Worm (Caenorhabditis elegans) whole organism, L3 larva: Measurements from ENCODE around the gene prdh-1.

Source experiments
- ZK546.5 ChIP-seq: sonication (generic microtip); optimal IDR thresholded peaks from 2 replicates; lab custom pipeline; 2017; ENCODE audit warnings: missing biosample characterization, missing genetic modification characterization
- ama-1 ChIP-seq: fragments of 150-350 bp; optimal IDR thresholded peaks from 2 replicates; lab custom pipeline; 2018
- ceh-16 ChIP-seq: sonication (generic microtip); optimal IDR thresholded peaks from 2 replicates; lab custom pipeline; 2017; ENCODE audit warnings: missing biosample characterization, missing genetic modification characterization
- ceh-28 ChIP-seq: fragments of 150-350 bp; optimal IDR thresholded peaks from 2 replicates; lab custom pipeline; 2014; ENCODE audit warnings: missing biosample characterization, missing genetic modification reagents, missing genetic modification characterization
- ceh-82 ChIP-seq: fragments of 150-350 bp; optimal IDR thresholded peaks from 2 replicates; lab custom pipeline; 2014; ENCODE audit warnings: missing biosample characterization, missing genetic modification characterization
- daf-12 ChIP-seq: fragments of 150-350 bp; optimal IDR thresholded peaks from 2 replicates; lab custom pipeline; 2014; ENCODE audit warnings: missing biosample characterization, missing genetic modification reagents, missing genetic modification characterization
- egl-5 ChIP-seq: fragments of 150-350 bp; optimal IDR thresholded peaks from 2 replicates; lab custom pipeline; 2017; ENCODE audit warnings: missing biosample characterization, missing genetic modification reagents, missing genetic modification characterization, inconsistent platforms
- elt-2 ChIP-seq: sonication (generic microtip); optimal IDR thresholded peaks from 2 replicates; lab custom pipeline; 2016; ENCODE audit warnings: missing genetic modification reagents, mild to moderate bottlenecking, missing genetic modification characterization, missing compliant biosample characterization
- elt-3 ChIP-seq, 3 experiments: fragments of 150-350 bp in 1 of 3; sonication (generic microtip) in 2 of 3; optimal IDR thresholded peaks; 2 replicates in 2 of 3; 4 replicates in 1 of 3; lab custom pipeline; 2014 to 2017; ENCODE audit warnings: missing biosample characterization in 3 of 3, missing genetic modification characterization in 3 of 3
- eor-1 ChIP-seq, 2 experiments: fragments of 150-350 bp; optimal IDR thresholded peaks; 2 replicates each; lab custom pipeline; 2014 to 2018; ENCODE audit warnings: missing biosample characterization in 2 of 2, missing genetic modification characterization in 2 of 2
- fkh-2 ChIP-seq: fragments of 150-350 bp; optimal IDR thresholded peaks from 2 replicates; lab custom pipeline; 2014; ENCODE audit warnings: missing biosample characterization, missing genetic modification reagents, missing genetic modification characterization
- fos-1 ChIP-seq: fragments of 150-350 bp; optimal IDR thresholded peaks from 2 replicates; lab custom pipeline; 2014; ENCODE audit warnings: missing biosample characterization, missing genetic modification characterization
- lin-15B ChIP-seq: fragments of 150-350 bp; optimal IDR thresholded peaks from 2 replicates; lab custom pipeline; 2014; ENCODE audit warnings: missing biosample characterization, missing genetic modification characterization
- lsy-12 ChIP-seq: sonication (generic microtip); optimal IDR thresholded peaks from 2 replicates; lab custom pipeline; 2016; ENCODE audit warnings: mild to moderate bottlenecking, missing genetic modification characterization, missing compliant biosample characterization
- mdl-1 ChIP-seq: fragments of 150-350 bp; optimal IDR thresholded peaks from 2 replicates; lab custom pipeline; 2014; ENCODE audit warnings: missing biosample characterization, missing genetic modification characterization
- mml-1 ChIP-seq: fragments of 150-350 bp; sonication (generic microtip); optimal IDR thresholded peaks from 3 replicates; lab custom pipeline; 2014; ENCODE audit warnings: missing biosample characterization, missing genetic modification characterization
- nfya-1 ChIP-seq: sonication (generic microtip); optimal IDR thresholded peaks from 2 replicates; lab custom pipeline; 2017; ENCODE audit warnings: missing genetic modification characterization, mild to moderate bottlenecking, missing compliant biosample characterization, antibody characterized with exemption, moderate library complexity; ENCODE audit not compliant: insufficient read depth
- nhr-11 ChIP-seq: fragments of 150-350 bp; optimal IDR thresholded peaks from 2 replicates; lab custom pipeline; 2014; ENCODE audit warnings: missing biosample characterization, missing genetic modification characterization
- nhr-12 ChIP-seq: fragments of 150-350 bp; optimal IDR thresholded peaks from 2 replicates; lab custom pipeline; 2014; ENCODE audit warnings: missing biosample characterization, missing genetic modification characterization
- nhr-23 ChIP-seq: fragments of 150-350 bp; optimal IDR thresholded peaks from 2 replicates; lab custom pipeline; 2014; ENCODE audit warnings: missing biosample characterization, missing genetic modification reagents, missing genetic modification characterization
- nhr-237 ChIP-seq: fragments of 150-350 bp; optimal IDR thresholded peaks from 2 replicates; lab custom pipeline; 2014; ENCODE audit warnings: missing biosample characterization, missing genetic modification characterization
- nhr-25 ChIP-seq: sonication (generic microtip); optimal IDR thresholded peaks from 2 replicates; lab custom pipeline; 2017; ENCODE audit warnings: missing biosample characterization, missing genetic modification characterization
- nhr-28 ChIP-seq: fragments of 150-350 bp; optimal IDR thresholded peaks from 2 replicates; lab custom pipeline; 2014; ENCODE audit warnings: missing biosample characterization, missing genetic modification characterization
- nhr-43 ChIP-seq: sonication (generic microtip); optimal IDR thresholded peaks from 2 replicates; lab custom pipeline; 2016; ENCODE audit warnings: mild to moderate bottlenecking, missing genetic modification characterization, missing compliant biosample characterization; ENCODE audit not compliant: poor library complexity, severe bottlenecking
- nhr-67 ChIP-seq: fragments of 150-350 bp; optimal IDR thresholded peaks from 2 replicates; lab custom pipeline; 2014; ENCODE audit warnings: missing biosample characterization, missing genetic modification characterization
- nhr-76 ChIP-seq: fragments of 150-350 bp; sonication (generic microtip); optimal IDR thresholded peaks from 5 replicates; lab custom pipeline; 2014; ENCODE audit warnings: missing biosample characterization, missing genetic modification characterization
- pha-4 ChIP-seq: fragments of 150-350 bp; optimal IDR thresholded peaks from 2 replicates; lab custom pipeline; 2014; ENCODE audit warnings: missing biosample characterization, missing genetic modification reagents, missing genetic modification characterization
- sea-2 ChIP-seq: fragments of 150-350 bp; sonication (generic microtip); optimal IDR thresholded peaks from 4 replicates; lab custom pipeline; 2014; ENCODE audit warnings: missing biosample characterization, missing genetic modification reagents, missing genetic modification characterization
- skn-1 ChIP-seq: fragments of 150-350 bp; optimal IDR thresholded peaks from 2 replicates; lab custom pipeline; 2014; ENCODE audit warnings: missing biosample characterization, missing genetic modification characterization
- snpc-4 ChIP-seq: fragments of 150-350 bp; optimal IDR thresholded peaks from 2 replicates; lab custom pipeline; 2014; ENCODE audit warnings: missing biosample characterization, missing genetic modification characterization
- tbx-2 ChIP-seq: sonication (generic microtip); optimal IDR thresholded peaks from 2 replicates; lab custom pipeline; 2016; ENCODE audit warnings: mild to moderate bottlenecking, missing genetic modification characterization, missing compliant biosample characterization
- unc-39 ChIP-seq: sonication (generic microtip); optimal IDR thresholded peaks from 4 replicates; lab custom pipeline; 2017; ENCODE audit warnings: missing biosample characterization, missing genetic modification characterization
- zag-1 ChIP-seq: fragments of 150-350 bp; optimal IDR thresholded peaks from 2 replicates; lab custom pipeline; 2014; ENCODE audit warnings: missing biosample characterization, missing genetic modification characterization
- ztf-11 ChIP-seq: fragments of 150-350 bp; optimal IDR thresholded peaks from 2 replicates; lab custom pipeline; 2014; ENCODE audit warnings: missing biosample characterization, missing genetic modification characterization

The prdh-1 gene

DNA sequence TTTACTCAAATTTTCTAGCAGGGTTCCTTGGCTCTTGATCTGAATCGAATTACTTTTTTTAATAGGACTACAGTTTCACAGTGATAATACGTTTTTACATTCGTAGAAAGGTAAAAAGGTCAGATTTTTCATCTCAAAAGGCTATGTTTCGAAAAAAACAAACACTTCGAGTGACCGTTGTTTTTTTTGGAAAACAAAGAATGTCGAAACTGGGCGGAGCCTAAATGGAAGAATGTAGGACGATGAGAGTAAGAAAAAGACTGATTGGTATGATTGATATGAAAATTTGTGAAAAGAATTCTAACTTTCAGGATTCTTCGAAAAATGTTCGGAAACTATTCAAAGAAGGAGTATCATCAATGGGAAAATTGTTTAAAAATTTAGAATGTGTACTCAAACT is 36.5 kb upstream of the prdh-1 start, which contains the start of gene Y37A1A.2:
Y37A1A.2 (minus strand) TSS at position 101 of the 400 bp plus-strand sequence.
- TF ChIP-seq ztf-11 (tag; lab: Kevin White, UChicago), result no peak
- TF ChIP-seq unc-39 (tag; lab: Kevin White, UChicago), result no peak
- no peak for TF ChIP-seq ceh-16 (tag; lab: Kevin White, UChicago)
- no peak for TF ChIP-seq nhr-11
- no peak for TF ChIP-seq zag-1 (tag; lab: Kevin White, UChicago)
- TF ChIP-seq lin-15B (tag; lab: Kevin White, UChicago), result no peak
- no peak for TF ChIP-seq ZK546.5 (tag; lab: Kevin White, UChicago)
- no peak for TF ChIP-seq fos-1
- no peak for TF ChIP-seq nhr-25 (tag; lab: Kevin White, UChicago)
- TF ChIP-seq mml-1 (tag; lab: Kevin White, UChicago), result no peak
- no peak for TF ChIP-seq ceh-28 (tag; lab: Kevin White, UChicago)
- TF ChIP-seq lsy-12 (tag; lab: Kevin White, UChicago), result no peak
- TF ChIP-seq elt-2 (tag; lab: Kevin White, UChicago), result no peak

DNA sequence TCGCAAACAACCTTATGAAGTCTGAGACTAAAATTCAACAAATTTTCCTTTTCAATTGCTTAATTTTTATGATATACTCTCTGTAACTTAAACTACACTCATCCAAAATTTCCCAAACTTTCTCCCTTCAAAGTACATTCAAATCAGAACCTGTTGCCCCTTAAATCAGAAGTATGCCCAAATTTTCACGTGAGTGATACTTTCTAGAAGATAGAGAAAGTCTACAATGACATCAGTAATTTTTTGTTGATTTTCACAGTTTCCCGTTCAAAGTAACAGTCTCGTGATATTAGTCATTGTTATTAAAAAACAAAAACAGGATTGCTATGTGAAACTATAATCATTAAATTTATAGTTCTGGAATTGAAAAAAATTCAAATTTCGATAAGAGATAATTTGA is 34.5 kb upstream of the prdh-1 start:
- peak; percentile 47 for TF ChIP-seq nhr-23 (tag; lab: Kevin White, UChicago)
- no peak for TF ChIP-seq mdl-1
- peak; percentile 54 for TF ChIP-seq nhr-43 (tag; lab: Kevin White, UChicago)
- no peak for TF ChIP-seq mml-1 (tag; lab: Kevin White, UChicago)
- no peak for TF ChIP-seq eor-1 (tag; optimal IDR thresholded peaks at IDR 0.05; lab: Kevin White, UChicago)
- peak; percentile 37 for TF ChIP-seq nhr-25 (tag; lab: Kevin White, UChicago)
- no peak for TF ChIP-seq lsy-12 (tag; lab: Kevin White, UChicago)
- no peak for TF ChIP-seq ceh-16 (tag; lab: Kevin White, UChicago)
- no peak for TF ChIP-seq nhr-67 (tag; lab: Kevin White, UChicago)
- no peak for TF ChIP-seq nhr-237 (tag; lab: Kevin White, UChicago)
- peak; percentile 15 for TF ChIP-seq nfya-1 (tag; lab: Kevin White, UChicago)
- no peak for TF ChIP-seq daf-12 (tag; lab: Kevin White, UChicago)

DNA sequence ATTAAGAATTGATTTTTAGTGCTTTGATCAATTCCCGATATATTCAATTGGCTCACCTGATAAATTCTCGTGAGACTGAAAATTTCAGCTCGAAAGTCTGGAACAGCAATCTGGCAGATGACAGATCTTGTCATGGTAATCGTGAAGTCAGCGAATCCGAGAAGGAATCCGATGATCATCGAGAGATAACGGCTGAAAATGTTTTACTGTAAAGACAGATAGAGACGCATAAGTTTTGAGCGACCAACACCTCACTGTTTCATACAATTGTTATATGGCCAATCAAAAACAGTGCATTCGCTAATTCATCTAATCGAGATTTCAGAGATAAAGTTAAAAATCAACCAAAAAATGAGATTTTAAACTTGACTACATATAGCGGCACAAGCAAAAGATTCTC is 30.0 kb upstream of the prdh-1 start:
- TF ChIP-seq ZK546.5 (tag; lab: Kevin White, UChicago), result no peak
- no peak for TF ChIP-seq eor-1 (tag; optimal IDR thresholded peaks at IDR 0.05; lab: Kevin White, UChicago)
- TF ChIP-seq, all 47 proteins: peak for 0

DNA sequence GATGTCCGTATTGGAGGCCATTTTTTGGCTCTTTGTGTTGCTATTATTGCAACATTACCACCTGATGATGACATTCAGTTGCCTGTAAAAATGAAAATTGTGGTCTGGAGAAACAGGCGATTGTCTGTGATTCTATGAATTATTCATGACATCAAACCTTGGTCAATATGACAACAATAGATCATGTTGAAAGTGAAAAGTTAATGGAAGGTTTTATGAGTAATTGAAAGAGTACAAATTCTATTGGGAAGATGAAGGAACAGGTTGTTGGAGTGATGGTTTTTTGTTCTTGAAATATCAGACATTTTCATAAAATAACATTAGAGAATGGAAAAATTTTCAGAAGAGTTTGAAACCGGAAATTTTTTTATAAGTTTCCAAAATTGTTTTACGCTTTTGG is 26.4 kb upstream of the prdh-1 start, which contains the start of gene Y37A1A.3:
Y37A1A.3 (minus strand) TSS at position 101 of the 400 bp plus-strand sequence.
- TF ChIP-seq zag-1 (tag; lab: Kevin White, UChicago), result no peak
- TF ChIP-seq nhr-237 (tag; lab: Kevin White, UChicago), result no peak
- no peak for TF ChIP-seq tbx-2 (tag; lab: Kevin White, UChicago)
- TF ChIP-seq ZK546.5 (tag; lab: Kevin White, UChicago), result no peak
- peak; percentile 86 for TF ChIP-seq egl-5

DNA sequence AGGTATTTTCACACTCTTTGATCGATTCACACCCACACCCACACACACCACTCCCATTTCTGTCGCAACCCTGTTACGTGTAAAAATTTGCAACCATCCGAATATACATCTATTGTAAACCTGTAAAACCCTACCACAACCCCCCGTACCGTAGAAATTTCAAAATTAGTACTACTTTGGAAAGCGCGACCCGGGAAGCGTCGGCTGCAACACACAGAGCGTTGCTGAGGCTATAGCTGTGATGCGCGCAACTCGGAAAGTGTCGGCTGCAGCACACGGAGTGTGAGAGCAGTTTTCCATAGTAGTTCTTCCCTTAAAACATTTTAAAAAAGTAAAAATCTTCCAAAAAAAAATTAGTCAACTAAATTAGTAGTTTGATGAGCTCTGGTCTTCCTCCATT is 16.7 kb upstream of the prdh-1 start:
- TF ChIP-seq ama-1 (lab: Kevin White, UChicago) (peak; percentile 28), ceh-82 (tag; lab: Kevin White, UChicago) (no peak), lin-15B (tag; lab: Kevin White, UChicago) (peak; percentile 11), skn-1 (tag; lab: Kevin White, UChicago) (no peak), pha-4 (peak; percentile 12), snpc-4 (tag; lab: Kevin White, UChicago) (peak; percentile 96), lsy-12 (tag; lab: Kevin White, UChicago) (peak; percentile 33)

DNA sequence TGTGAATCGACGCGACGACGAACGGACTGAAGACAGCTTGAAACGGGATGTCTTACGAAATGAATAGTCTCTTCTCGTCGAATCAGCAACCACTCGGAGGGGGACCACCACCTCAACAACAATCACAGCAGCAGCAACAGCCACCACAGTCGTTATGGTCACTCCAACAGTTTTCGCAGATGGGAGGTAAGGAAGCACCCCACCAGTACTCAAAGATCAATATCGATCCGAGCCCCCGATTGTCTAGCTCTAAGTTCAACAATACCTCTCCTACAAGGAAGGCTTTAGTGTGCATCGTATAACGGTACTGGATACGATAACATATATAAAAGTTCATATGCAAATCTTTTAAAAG is 11.7 kb upstream of the prdh-1 start:
- no peak for TF ChIP-seq elt-3 (tag; optimal IDR thresholded peaks at IDR 0.05; lab: Kevin White, UChicago)
- TF ChIP-seq nhr-23 (tag; lab: Kevin White, UChicago), result no peak
- TF ChIP-seq daf-12 (tag; lab: Kevin White, UChicago), result no peak
- no peak for TF ChIP-seq nhr-76 (tag; lab: Kevin White, UChicago)
- no peak for TF ChIP-seq unc-39 (tag; lab: Kevin White, UChicago)
- no peak for TF ChIP-seq nhr-12 (tag; lab: Kevin White, UChicago)
- no peak for TF ChIP-seq nhr-43 (tag; lab: Kevin White, UChicago)
- no peak for TF ChIP-seq mml-1 (tag; lab: Kevin White, UChicago)
- no peak for TF ChIP-seq ceh-16 (tag; lab: Kevin White, UChicago)
- no peak for TF ChIP-seq ama-1 (lab: Kevin White, UChicago)
- no peak for TF ChIP-seq lin-15B (tag; lab: Kevin White, UChicago)
- TF ChIP-seq pha-4, result no peak
- no peak for TF ChIP-seq nhr-28 (tag; lab: Kevin White, UChicago)
- no peak for TF ChIP-seq mdl-1
- no peak for TF ChIP-seq fkh-2 (tag; lab: Kevin White, UChicago)
- TF ChIP-seq sea-2 (GFP tag; lab: Kevin White, UChicago), result no peak
- TF ChIP-seq eor-1 (tag; optimal IDR thresholded peaks at IDR 0.05; lab: Kevin White, UChicago), result no peak
- TF ChIP-seq ceh-28 (tag; lab: Kevin White, UChicago), result no peak
